Fruit fly (Drosophila melanogaster) whole organism, embryonic: ENCODE data around the gene CG13465.

Experiments used
- ATbp ChIP-seq: fragments of 200-800 bp; sonication (Bioruptor generic); optimal IDR thresholded peaks from 2 replicates; lab custom pipeline; 2017; ENCODE audit warnings: missing biosample characterization, mild to moderate bottlenecking, missing genetic modification characterization, missing genetic modification reagents
- CG13296 ChIP-seq: fragments of 200-800 bp; sonication (Bioruptor generic); optimal IDR thresholded peaks from 3 replicates; lab custom pipeline; 2018; ENCODE audit warnings: missing biosample characterization, mild to moderate bottlenecking, missing genetic modification characterization
- CG17568 ChIP-seq: fragments of 200-800 bp; sonication (Bioruptor generic); optimal IDR thresholded peaks from 2 replicates; lab custom pipeline; 2018; ENCODE audit warnings: missing biosample characterization, mild to moderate bottlenecking, missing genetic modification characterization, moderate library complexity
- CG7963 ChIP-seq: fragments of 200-800 bp; sonication (Bioruptor generic); IDR thresholded peaks from 3 replicates; pipeline ENCODE4 v1.3.6; 2022; ENCODE audit warnings: missing biosample characterization, missing genetic modification characterization; ENCODE audit not compliant: partially characterized antibody
- CG8290 ChIP-seq, 3 experiments: fragments of 200-800 bp; sonication (Bioruptor generic); optimal IDR thresholded peaks; 2 replicates each; lab custom pipeline; 2016 to 2019; ENCODE audit warnings: missing biosample characterization in 3 of 3, missing genetic modification characterization in 3 of 3, mild to moderate bottlenecking in 2 of 3, moderate library complexity in 1 of 3
- CG9797 ChIP-seq: fragments of 200-800 bp; sonication (Bioruptor generic); optimal IDR thresholded peaks from 3 replicates; lab custom pipeline; 2018; ENCODE audit warnings: missing biosample characterization, mild to moderate bottlenecking, missing genetic modification characterization
- ERR ChIP-seq: fragments of 200-800 bp; sonication (Bioruptor generic); optimal IDR thresholded peaks from 2 replicates; lab custom pipeline; 2016; ENCODE audit warnings: missing biosample characterization, missing genetic modification characterization
- da ChIP-seq: fragments of 200-800 bp; sonication (Bioruptor generic); optimal IDR thresholded peaks from 2 replicates; lab custom pipeline; 2016; ENCODE audit warnings: missing biosample characterization, missing genetic modification characterization
- gro ChIP-seq: fragments of 200-800 bp; sonication (Bioruptor generic); optimal IDR thresholded peaks from 2 replicates; lab custom pipeline; 2016; ENCODE audit warnings: missing biosample characterization, missing genetic modification characterization
- schlank ChIP-seq: fragments of 200-800 bp; sonication (Bioruptor generic); optimal IDR thresholded peaks from 2 replicates; lab custom pipeline; 2018; ENCODE audit warnings: missing biosample characterization, mild to moderate bottlenecking, missing genetic modification characterization
- tna ChIP-seq: fragments of 200-800 bp; sonication (Bioruptor generic); IDR thresholded peaks from 2 replicates; pipeline ENCODE4 v1.3.6; 2022; ENCODE audit warnings: missing biosample characterization, missing genetic modification characterization; ENCODE audit not compliant: partially characterized antibody
- ttk ChIP-seq: fragments of 200-800 bp; sonication (Bioruptor generic); IDR thresholded peaks from 2 replicates; pipeline ENCODE4 v2.1.2; 2022; ENCODE audit warnings: missing biosample characterization, missing genetic modification characterization
- zen ChIP-seq: fragments of 200-800 bp; sonication (Bioruptor generic); optimal IDR thresholded peaks from 3 replicates; lab custom pipeline; 2018; ENCODE audit warnings: missing biosample characterization, mild to moderate bottlenecking, missing genetic modification characterization, moderate library complexity

CG13465 gene

DNA sequence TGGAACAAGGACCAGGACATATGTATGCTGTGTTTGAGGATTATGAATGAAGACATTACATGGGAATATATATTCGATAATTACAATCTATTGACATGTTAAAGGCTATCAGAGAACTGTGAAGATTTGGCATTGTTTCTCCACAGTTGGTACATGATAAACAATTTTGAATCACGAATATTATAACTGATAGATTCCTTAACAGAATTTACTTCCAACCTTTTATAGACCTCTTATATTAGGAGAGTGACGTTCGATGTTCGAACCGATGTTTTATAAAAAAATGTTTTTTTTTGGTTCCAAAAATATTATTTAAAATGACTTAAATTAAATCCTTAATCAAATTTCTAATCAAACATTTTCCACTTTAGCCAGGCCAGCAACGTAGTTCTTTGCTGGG lies 40.6 kb downstream of the CG13465 start, which contains the start of gene DCX-EMAP:
TSS of gene DCX-EMAP (plus strand) at position 301 of the 400 bp plus-strand sequence.
- no peak for TF ChIP-seq schlank (tag; lab: Kevin White, UChicago)
- TF ChIP-seq gro (GFP tag; lab: Kevin White, UChicago): no peak
- TF ChIP-seq zen (tag; lab: Kevin White, UChicago): no peak
- no peak for TF ChIP-seq ERR (GFP tag; lab: Kevin White, UChicago)
- no peak for TF ChIP-seq da
- no peak for TF ChIP-seq CG9797 (GFP tag; lab: Kevin White, UChicago)
- TF ChIP-seq ttk (GFP tag; lab: Robert Waterston, UW): no peak
- no peak for TF ChIP-seq CG13296 (GFP tag; lab: Kevin White, UChicago)
- no peak for TF ChIP-seq CG17568
- no peak for TF ChIP-seq CG7963 (GFP tag; lab: Robert Waterston, UW)

DNA sequence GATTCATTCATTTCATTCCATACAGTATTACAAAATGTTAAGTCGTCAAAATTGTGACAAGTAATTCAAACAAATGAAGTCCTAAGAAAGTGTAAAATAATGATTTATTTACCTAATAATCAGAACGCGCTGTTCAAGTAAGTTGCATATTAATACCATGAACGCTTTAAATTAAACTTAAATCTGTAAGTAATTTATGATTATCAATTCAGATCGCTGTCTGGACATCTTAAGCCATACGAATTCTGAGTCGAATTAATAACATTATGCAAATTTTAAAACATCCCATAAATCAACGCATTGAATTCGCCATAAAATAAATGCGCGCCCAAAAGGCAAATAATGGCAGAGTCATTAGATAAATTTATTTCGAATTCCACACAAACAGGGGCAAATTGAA lies 49.8 kb downstream of the CG13465 start, which contains the start of gene CG34245:
TSS of gene CG34245 (minus strand) at position 101 of the 400 bp plus-strand sequence.
- TF ChIP-seq ATbp: no peak
- no peak for TF ChIP-seq tna (GFP tag; lab: Robert Waterston, UW)
- TF ChIP-seq CG8290 (GFP tag; optimal IDR thresholded peaks at IDR 0.05; lab: Kevin White, UChicago): no peak
- no peak for TF ChIP-seq CG8290 (tag; optimal IDR thresholded peaks at IDR 0.05; lab: Kevin White, UChicago)
